Fruit fly (Drosophila melanogaster) whole organism, larva: ENCODE data around the gene CG7458.
A peak's percentile ranks its signal among the peaks of the same experiment; 100 is the strongest.

Experiments
- noc ChIP-seq: fragments of 200-800 bp; sonication (Bioruptor generic); optimal IDR thresholded peaks from 3 replicates; lab custom pipeline; 2019; ENCODE audit warnings: missing biosample characterization, mild to moderate bottlenecking, missing genetic modification characterization, moderate library complexity

The CG7458 gene

DNA sequence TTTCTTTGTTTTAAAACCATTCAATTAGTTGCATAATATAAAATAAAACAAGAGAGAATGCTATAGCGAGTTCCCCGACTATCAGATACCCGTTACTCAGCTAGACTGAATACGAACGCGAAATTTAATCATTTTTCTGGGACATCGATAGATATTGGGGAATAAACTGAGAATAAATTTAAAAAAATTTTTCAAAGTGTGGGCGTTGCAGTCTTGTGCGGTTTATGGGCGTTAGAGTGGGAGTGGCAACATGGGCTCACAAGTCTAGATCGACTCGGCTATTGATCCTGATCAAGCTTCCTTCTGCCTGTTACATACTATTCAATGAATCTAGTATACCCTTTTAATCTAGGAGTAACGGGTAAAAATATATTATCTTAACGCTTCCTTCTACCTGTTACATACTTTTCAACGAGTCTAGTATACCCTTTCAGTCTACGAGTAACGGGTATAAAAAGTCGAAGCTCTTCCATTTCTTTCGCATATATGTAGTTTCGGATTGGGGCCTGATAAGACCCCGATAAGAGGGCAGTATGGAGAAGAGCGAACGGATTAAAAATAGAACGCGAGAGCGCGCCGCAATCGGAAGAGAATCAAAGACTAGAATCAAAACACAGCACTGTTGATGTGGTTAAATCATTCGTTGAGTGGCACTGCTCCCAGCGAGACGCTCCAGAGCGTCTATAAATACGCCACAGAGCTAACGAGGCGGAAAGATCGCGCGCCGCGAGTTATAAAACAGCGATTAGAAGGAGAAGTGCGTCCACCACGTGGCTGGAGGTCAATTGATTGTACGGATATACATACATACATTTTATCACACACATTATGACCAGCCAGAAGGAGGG is at the start of gene CG7458:
TSS of gene CG7458 (plus strand) at position 637 of the 848 bp plus-strand sequence.
- peak; percentile 81 for TF ChIP-seq noc

dm6 chr3L:21908860-21909259 is 46.0 kb upstream of the CG7458 start:
- TF ChIP-seq noc: no peak

- TF ChIP-seq noc: no peak
Observed at dm6 chr3L:21918605-21919004, 36.3 kb upstream of the CG7458 start.

dm6 chr3L:21930179-21930578 is 24.7 kb upstream of the CG7458 start:
- TF ChIP-seq noc: no peak

dm6 chr3L:21934462-21934861 is 20.4 kb upstream of the CG7458 start, which contains the start of gene SLC22A:
Gene SLC22A (plus strand): TSS chr3L:21934704.
- TF ChIP-seq noc: peak; percentile 6

DNA sequence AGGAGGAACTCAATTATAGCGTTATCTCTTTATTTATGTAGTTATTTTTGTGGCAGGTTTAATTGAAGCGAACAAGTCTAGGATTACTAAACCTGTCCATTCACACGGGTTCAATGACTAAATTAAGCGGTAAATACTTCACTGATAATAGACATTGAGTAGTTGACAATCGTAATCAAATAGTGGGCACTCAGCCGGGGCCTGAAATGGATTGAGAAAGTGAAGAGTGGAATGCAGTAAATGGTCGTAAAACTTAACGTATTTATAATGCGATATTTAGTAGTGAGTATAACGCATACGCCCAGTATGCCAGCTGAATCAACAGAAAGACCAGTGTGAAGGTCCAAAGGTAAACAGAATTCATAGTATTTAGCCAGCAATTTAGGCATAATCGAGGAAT is 18.8 kb upstream of the CG7458 start:
- TF ChIP-seq noc: peak; percentile 43

dm6 chr3L:21941615-21942259 is 13.2 kb upstream of the CG7458 start, which contains the start of the genes PolH and CG14562:
Gene PolH (minus strand): TSS chr3L:21941812.
Gene CG14562 (plus strand): TSS chr3L:21942221.
- TF ChIP-seq noc: no peak

- peak; percentile 48 for TF ChIP-seq noc
Observed at dm6 chr3L:21953028-21954016, 1.6 kb upstream of the CG7458 start.

DNA sequence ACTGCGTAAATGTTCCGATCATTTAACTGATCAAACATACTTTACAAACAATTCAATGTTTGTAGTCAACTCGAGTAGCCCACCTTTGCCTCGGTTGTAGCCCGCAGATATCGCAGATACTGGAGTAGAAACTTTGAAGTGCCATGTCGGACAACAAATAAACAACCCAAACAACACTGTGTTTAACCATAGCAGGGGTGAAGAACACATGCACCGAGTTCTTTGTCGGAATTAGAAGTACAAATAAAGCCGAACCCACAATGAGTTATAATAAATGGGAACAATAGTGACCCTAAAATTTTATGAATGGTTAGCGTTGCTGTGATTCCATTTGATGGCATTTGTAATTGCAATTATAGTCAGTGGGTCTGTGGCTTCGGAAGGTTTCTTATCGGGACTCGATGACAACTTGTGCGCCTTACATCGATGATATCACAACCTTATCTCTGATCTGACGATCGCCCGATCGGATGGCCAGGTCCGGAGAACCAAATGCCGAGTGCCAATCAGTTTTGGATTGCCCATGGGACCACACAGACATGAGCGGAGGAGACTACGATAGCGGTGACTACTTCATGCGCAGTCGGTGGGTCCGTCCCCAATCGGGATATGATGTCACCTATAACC is 7.1 kb downstream of the CG7458 start, which contains the start of gene Chs2:
TSS of gene Chs2 (plus strand) at position 510 of the 627 bp plus-strand sequence.
- no peak for TF ChIP-seq noc

DNA sequence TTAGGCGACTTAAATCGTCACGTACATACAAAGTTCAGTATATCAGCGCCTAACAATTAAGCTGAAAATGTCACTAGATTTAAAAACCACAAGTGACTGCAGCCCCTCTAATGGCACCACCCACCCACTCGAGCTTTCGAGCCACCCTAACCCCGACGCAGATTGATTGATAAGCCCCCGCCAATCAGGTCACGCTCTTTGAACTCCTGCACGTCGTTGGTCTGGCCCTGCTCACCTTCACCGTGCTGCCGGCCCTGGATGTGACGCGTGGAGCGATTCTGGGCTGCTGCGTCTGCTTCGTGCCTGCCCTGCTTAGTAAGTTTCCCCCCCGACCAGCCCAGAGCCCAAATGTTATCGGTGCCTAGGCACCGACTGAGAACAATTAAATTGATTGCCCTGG is 8.4 kb downstream of the CG7458 start:
- TF ChIP-seq noc: no peak

- TF ChIP-seq noc: no peak
Observed at dm6 chr3L:21971735-21972134, 16.8 kb downstream of the CG7458 start, which contains the start of gene P5CS. Gene P5CS (plus strand): TSS chr3L:21972002.

DNA sequence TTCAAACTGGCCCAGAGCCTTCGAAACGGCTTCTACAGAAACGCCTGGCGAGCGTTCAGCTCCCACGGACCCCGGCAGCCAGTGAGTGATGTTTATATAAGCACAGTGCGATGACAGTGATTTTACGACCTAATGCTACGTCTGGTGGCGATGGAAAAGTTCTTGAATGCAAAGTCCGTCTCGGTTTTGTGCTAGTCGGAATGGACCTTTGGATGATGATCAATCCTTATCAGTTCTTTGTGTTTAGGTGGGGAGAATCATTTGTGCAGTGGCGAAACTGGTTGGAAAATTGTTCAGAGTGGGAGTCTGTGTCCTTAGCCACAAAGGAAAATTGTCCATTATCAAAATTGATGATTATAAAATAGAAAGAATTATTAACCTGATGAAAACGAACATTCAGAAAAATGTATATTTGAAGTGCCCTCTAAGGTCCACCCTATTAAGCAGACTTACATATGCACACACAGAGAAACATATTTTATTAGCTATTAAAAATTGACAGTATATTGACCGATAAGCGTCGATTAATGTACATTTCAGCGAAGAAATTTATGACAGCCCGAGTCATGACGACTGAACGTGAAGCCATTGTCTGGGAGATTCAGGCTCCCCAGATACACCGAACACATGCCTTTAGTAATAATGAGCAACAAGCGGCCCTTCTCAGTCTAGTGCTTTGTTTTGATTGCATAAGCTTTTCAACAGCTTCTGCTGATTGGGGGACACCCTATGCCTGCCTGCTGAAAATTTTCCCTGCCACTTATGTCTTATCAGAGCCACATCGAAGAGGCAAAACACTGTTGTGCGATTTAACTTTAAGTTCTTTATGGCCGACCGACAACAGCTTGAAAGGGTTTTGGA is 17.5 kb downstream of the CG7458 start:
- TF ChIP-seq noc: peak; percentile 45

DNA sequence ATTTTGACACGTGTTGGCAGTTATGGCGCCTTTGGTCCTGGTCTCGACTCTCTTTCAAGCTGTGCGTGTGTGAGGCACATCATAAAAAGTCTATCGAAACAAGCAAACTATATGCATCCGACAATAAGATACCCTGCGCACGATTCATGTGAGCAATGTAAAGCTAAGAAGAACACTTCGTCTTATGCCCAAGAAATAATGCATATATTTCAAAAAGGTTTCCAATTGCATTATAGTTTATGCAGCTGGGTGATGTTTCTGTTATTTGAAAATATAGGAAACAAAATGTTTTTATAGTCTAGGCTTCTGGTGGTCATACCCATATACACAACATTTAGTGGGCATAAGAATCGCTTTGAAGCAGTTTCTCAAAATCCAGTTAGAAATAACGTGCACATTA is 18.7 kb downstream of the CG7458 start:
- TF ChIP-seq noc: no peak

dm6 chr3L:21979789-21980188 is 24.9 kb downstream of the CG7458 start:
- no peak for TF ChIP-seq noc

DNA sequence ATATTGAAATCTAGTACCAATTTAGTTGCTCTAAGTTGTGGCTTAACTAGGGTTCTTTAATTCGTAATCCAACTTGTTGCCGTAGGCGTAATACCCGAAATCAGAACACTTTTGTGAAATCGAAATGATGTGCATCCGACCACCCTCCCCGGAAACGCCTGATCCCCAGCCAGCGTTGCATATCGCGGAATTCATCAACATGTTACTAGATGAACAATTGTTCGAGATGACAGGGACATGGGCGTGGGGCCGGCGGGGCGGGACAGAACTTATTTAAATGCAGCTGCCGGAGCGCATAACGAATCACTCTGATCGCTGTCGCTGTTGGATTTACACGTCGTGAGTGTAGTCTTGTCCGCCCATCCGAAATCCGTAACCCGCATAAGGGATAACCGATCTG is 30.0 kb downstream of the CG7458 start, which contains the start of gene Act79B:
TSS of gene Act79B (plus strand) at position 301 of the 400 bp plus-strand sequence.
- TF ChIP-seq noc: no peak
